Worm (Caenorhabditis elegans) whole organism, mixed stage, embryonic: ENCODE measurements around the gene cdh-7.

ENCODE experiments used
- M03D4.4 ChIP-seq: sonication (generic microtip); optimal IDR thresholded peaks from 2 replicates; lab custom pipeline; 2017; ENCODE audit warnings: mild to moderate bottlenecking, missing genetic modification characterization, missing compliant biosample characterization
- bed-3 ChIP-seq: fragments of 200-800 bp; sonication (Bioruptor generic); optimal IDR thresholded peaks from 3 replicates; lab custom pipeline; 2018; ENCODE audit warnings: mild to moderate bottlenecking, missing genetic modification characterization, moderate library complexity, missing compliant biosample characterization
- blmp-1 ChIP-seq: fragments of 150-350 bp; optimal IDR thresholded peaks from 2 replicates; lab custom pipeline; 2014; ENCODE audit warnings: missing biosample characterization, missing genetic modification characterization
- ceh-39 ChIP-seq: fragments of 150-350 bp; optimal IDR thresholded peaks from 2 replicates; lab custom pipeline; 2014; ENCODE audit warnings: missing biosample characterization, missing genetic modification characterization
- ceh-83 ChIP-seq: fragments of 200-800 bp; sonication (Bioruptor generic); optimal IDR thresholded peaks from 2 replicates; lab custom pipeline; 2018; ENCODE audit warnings: mild to moderate bottlenecking, missing genetic modification characterization, missing compliant biosample characterization
- ces-1 ChIP-seq: fragments of 150-350 bp; optimal IDR thresholded peaks from 2 replicates; lab custom pipeline; 2014; ENCODE audit warnings: missing biosample characterization, missing genetic modification reagents, missing genetic modification characterization
- cnd-1 ChIP-seq: fragments of 200-800 bp; sonication (Bioruptor generic); optimal IDR thresholded peaks from 2 replicates; lab custom pipeline; 2018; ENCODE audit warnings: mild to moderate bottlenecking, missing genetic modification characterization, missing compliant biosample characterization
- drap-1 ChIP-seq: fragments of 200-800 bp; sonication (Bioruptor generic); optimal IDR thresholded peaks from 3 replicates; lab custom pipeline; 2018; ENCODE audit warnings: mild to moderate bottlenecking, missing genetic modification characterization, missing compliant biosample characterization
- elt-1 ChIP-seq: sonication (generic microtip); optimal IDR thresholded peaks from 2 replicates; lab custom pipeline; 2017; ENCODE audit warnings: missing genetic modification characterization, mild to moderate bottlenecking, missing compliant biosample characterization, antibody characterized with exemption, moderate library complexity, borderline replicate concordance; ENCODE audit not compliant: insufficient read depth
- elt-3 ChIP-seq: fragments of 150-350 bp; optimal IDR thresholded peaks from 2 replicates; lab custom pipeline; 2014; ENCODE audit warnings: missing biosample characterization, missing genetic modification characterization
- flh-1 ChIP-seq: fragments of 200-800 bp; sonication (Bioruptor generic); optimal IDR thresholded peaks from 2 replicates; lab custom pipeline; 2018; ENCODE audit warnings: mild to moderate bottlenecking, missing genetic modification characterization, moderate library complexity, missing compliant biosample characterization
- ham-2 ChIP-seq: fragments of 200-800 bp; sonication (Bioruptor generic); optimal IDR thresholded peaks from 2 replicates; lab custom pipeline; 2018; ENCODE audit warnings: mild to moderate bottlenecking, missing genetic modification characterization, missing compliant biosample characterization
- hlh-1 ChIP-seq: fragments of 150-350 bp; optimal IDR thresholded peaks from 2 replicates; lab custom pipeline; 2014; ENCODE audit warnings: missing biosample characterization, missing genetic modification reagents, missing genetic modification characterization
- lin-13 ChIP-seq: fragments of 150-350 bp; optimal IDR thresholded peaks from 2 replicates; lab custom pipeline; 2014; ENCODE audit warnings: missing biosample characterization, missing genetic modification characterization
- lin-32 ChIP-seq: fragments of 200-800 bp; sonication (Bioruptor generic); optimal IDR thresholded peaks from 2 replicates; lab custom pipeline; 2018; ENCODE audit warnings: mild to moderate bottlenecking, missing genetic modification characterization, missing compliant biosample characterization
- lsy-2 ChIP-seq: fragments of 150-350 bp; optimal IDR thresholded peaks from 2 replicates; lab custom pipeline; 2014; ENCODE audit warnings: missing biosample characterization, missing genetic modification characterization
- mab-5 ChIP-seq: fragments of 150-350 bp; optimal IDR thresholded peaks from 2 replicates; lab custom pipeline; 2014; ENCODE audit warnings: missing biosample characterization, missing genetic modification characterization
- mep-1 ChIP-seq: fragments of 150-350 bp; optimal IDR thresholded peaks from 2 replicates; lab custom pipeline; 2017; ENCODE audit warnings: missing biosample characterization, missing genetic modification reagents, missing genetic modification characterization, inconsistent platforms
- mls-2 ChIP-seq: sonication (generic microtip); optimal IDR thresholded peaks from 2 replicates; lab custom pipeline; 2016; ENCODE audit warnings: mild to moderate bottlenecking, missing genetic modification characterization, moderate library complexity, missing compliant biosample characterization
- nhr-2 ChIP-seq: fragments of 150-350 bp; optimal IDR thresholded peaks from 2 replicates; lab custom pipeline; 2014; ENCODE audit warnings: missing biosample characterization, missing genetic modification characterization
- nhr-237 ChIP-seq: fragments of 150-350 bp; optimal IDR thresholded peaks from 2 replicates; lab custom pipeline; 2014; ENCODE audit warnings: missing biosample characterization, missing genetic modification characterization
- nhr-28 ChIP-seq: fragments of 150-350 bp; optimal IDR thresholded peaks from 2 replicates; lab custom pipeline; 2014; ENCODE audit warnings: missing biosample characterization, missing genetic modification characterization
- nhr-76 ChIP-seq: sonication (generic microtip); optimal IDR thresholded peaks from 2 replicates; lab custom pipeline; 2017; ENCODE audit warnings: missing biosample characterization, missing genetic modification characterization
- sem-2 ChIP-seq: fragments of 200-800 bp; sonication (Bioruptor generic); optimal IDR thresholded peaks from 2 replicates; lab custom pipeline; 2018; ENCODE audit warnings: mild to moderate bottlenecking, missing genetic modification characterization, missing compliant biosample characterization
- snpc-4 ChIP-seq: fragments of 150-350 bp; optimal IDR thresholded peaks from 2 replicates; lab custom pipeline; 2014; ENCODE audit warnings: missing biosample characterization, missing genetic modification characterization
- sptf-1 ChIP-seq: sonication (generic microtip); optimal IDR thresholded peaks from 2 replicates; lab custom pipeline; 2017; ENCODE audit warnings: mild to moderate bottlenecking, missing genetic modification characterization, moderate library complexity, missing compliant biosample characterization
- tbx-8 ChIP-seq: fragments of 200-800 bp; sonication (Bioruptor generic); optimal IDR thresholded peaks from 2 replicates; lab custom pipeline; 2018; ENCODE audit warnings: mild to moderate bottlenecking, missing genetic modification characterization, moderate library complexity, missing compliant biosample characterization
- unc-120 ChIP-seq: sonication (generic microtip); optimal IDR thresholded peaks from 2 replicates; lab custom pipeline; 2017; ENCODE audit warnings: missing genetic modification characterization, missing compliant biosample characterization; ENCODE audit not compliant: poor library complexity, severe bottlenecking
- unc-39 ChIP-seq: fragments of 150-350 bp; optimal IDR thresholded peaks from 2 replicates; lab custom pipeline; 2014; ENCODE audit warnings: missing biosample characterization, missing genetic modification characterization
- unc-62 ChIP-seq: fragments of 150-350 bp; optimal IDR thresholded peaks from 2 replicates; lab custom pipeline; 2014; ENCODE audit warnings: missing biosample characterization, missing genetic modification reagents, missing genetic modification characterization
- zip-8 ChIP-seq: fragments of 150-350 bp; optimal IDR thresholded peaks from 2 replicates; lab custom pipeline; 2014; ENCODE audit warnings: missing biosample characterization, missing genetic modification characterization
- ztf-11 ChIP-seq: fragments of 150-350 bp; optimal IDR thresholded peaks from 2 replicates; lab custom pipeline; 2014; ENCODE audit warnings: missing biosample characterization, missing genetic modification characterization

cdh-7 gene

DNA sequence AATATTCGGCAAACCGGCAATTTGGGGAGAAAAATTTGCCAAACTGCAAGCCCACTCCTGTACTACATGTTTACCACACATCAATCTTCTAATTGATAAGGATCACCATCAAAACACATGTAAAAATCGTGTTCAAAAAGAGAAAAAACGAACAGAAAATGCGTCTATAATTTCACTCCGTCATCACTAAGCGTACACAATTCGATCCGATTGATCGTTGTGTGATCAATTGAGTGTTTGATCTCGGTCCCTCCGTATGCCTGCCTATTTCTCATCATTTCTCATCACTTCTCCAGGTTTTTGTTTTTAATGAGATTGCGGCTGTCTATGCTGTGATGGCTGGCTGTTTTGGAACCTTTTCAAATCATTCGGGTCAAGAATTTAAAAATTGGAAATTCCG lies 17.6 kb upstream of the cdh-7 start:
- no peak for TF ChIP-seq ces-1 (GFP tag; lab: Kevin White, UChicago)
- TF ChIP-seq lin-32 (GFP tag; lab: Kevin White, UChicago), result no peak
- no peak for TF ChIP-seq mep-1 (tag; lab: Kevin White, UChicago)
- no peak for TF ChIP-seq sptf-1 (tag; lab: Kevin White, UChicago)
- TF ChIP-seq blmp-1 (tag; lab: Kevin White, UChicago), result no peak
- no peak for TF ChIP-seq bed-3 (GFP tag; lab: Kevin White, UChicago)

DNA sequence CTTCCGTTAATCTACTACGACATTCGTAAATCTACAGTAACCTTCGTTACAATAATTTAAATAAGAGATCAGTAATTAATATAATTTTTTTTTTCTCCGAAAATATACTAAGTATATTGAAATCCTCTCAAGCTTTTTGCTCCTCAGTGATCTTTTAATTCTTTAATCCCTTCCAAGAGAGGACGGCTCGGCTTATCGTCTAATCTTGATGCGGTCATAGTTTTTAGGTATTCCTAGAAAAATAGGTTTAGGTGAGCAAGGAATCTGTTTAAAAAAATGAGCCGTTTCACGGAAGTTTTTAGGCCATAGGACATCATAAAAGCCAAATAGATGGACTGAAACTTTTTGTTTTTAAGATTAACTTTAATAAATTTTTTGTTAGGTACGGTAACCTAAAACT lies 11.0 kb upstream of the cdh-7 start:
- TF ChIP-seq tbx-8 (GFP tag; lab: Kevin White, UChicago) (no peak), mab-5 (tag; lab: Kevin White, UChicago) (no peak), mep-1 (tag; lab: Kevin White, UChicago) (no peak)

DNA sequence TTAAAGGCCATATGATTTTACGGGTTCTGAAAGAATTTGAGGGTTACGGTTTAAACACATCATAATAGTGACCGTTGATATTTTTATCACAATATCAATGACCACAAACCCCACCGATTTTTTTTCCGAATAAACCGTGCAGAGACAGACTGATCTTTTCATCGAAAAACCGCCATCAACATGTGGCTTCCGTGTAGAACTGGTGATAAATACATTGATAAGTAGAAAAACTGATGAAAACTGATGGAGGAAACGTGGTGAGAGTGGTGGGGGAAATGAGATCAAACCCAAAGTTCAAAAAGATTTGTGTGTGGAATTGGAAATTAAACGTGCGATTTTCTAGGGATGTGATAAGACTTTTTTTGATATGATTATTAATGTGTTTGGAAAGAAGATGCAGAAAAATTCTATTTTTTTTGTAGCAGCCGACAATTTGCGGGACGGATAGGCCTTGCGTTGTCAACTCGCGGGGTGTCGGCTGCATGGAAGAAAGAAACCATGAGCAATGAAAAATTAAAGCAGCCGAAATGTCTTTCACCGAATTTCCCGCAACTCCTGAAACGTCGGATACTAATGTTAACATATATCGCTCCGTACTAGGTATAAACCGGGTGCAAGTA lies 4.3 kb upstream of the cdh-7 start:
- no peak for TF ChIP-seq mls-2
- no peak for TF ChIP-seq hlh-1
- no peak for TF ChIP-seq ztf-11 (tag; lab: Kevin White, UChicago)
- no peak for TF ChIP-seq mab-5 (tag; lab: Kevin White, UChicago)
- TF ChIP-seq tbx-8 (GFP tag; lab: Kevin White, UChicago), result no peak
- TF ChIP-seq drap-1 (GFP tag; lab: Kevin White, UChicago), result no peak
- TF ChIP-seq lsy-2 (tag; lab: Kevin White, UChicago), result no peak
- no peak for TF ChIP-seq ces-1 (GFP tag; lab: Kevin White, UChicago)
- TF ChIP-seq nhr-28 (tag; lab: Kevin White, UChicago), result no peak
- TF ChIP-seq bed-3 (GFP tag; lab: Kevin White, UChicago), result no peak
- no peak for TF ChIP-seq elt-1 (tag; lab: Kevin White, UChicago)
- no peak for TF ChIP-seq ham-2 (GFP tag; lab: Kevin White, UChicago)
- TF ChIP-seq nhr-76 (tag; lab: Kevin White, UChicago), result no peak
- no peak for TF ChIP-seq nhr-2
- TF ChIP-seq elt-3 (tag; lab: Kevin White, UChicago), result no peak
- no peak for TF ChIP-seq nhr-237 (tag; lab: Kevin White, UChicago)
- TF ChIP-seq M03D4.4 (tag; lab: Kevin White, UChicago), result no peak
- TF ChIP-seq lin-13 (tag; lab: Kevin White, UChicago), result no peak

DNA sequence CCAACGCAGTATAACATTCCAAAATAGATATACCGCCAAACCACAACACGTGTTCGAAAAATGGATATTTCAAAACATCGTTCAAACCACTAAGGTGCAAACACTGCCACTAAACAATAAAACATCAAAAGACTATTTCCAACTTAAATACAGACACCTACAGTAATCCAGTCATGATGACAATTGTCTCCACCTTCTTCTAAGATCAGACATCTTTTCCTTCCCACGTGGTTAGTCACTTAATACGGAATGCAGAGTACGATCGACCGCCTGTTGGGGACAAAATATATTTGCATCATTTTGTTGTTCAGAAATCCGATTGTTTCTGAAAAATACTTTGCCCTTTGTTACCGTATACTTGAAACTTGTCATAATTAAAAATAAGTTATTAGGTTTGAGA lies 1.8 kb upstream of the cdh-7 start:
- TF ChIP-seq bed-3 (GFP tag; lab: Kevin White, UChicago) (no peak), unc-62 (no peak), unc-120 (no peak), cnd-1 (tag; lab: Kevin White, UChicago) (no peak), nhr-2 (no peak), drap-1 (GFP tag; lab: Kevin White, UChicago) (no peak), blmp-1 (tag; lab: Kevin White, UChicago) (no peak), lsy-2 (tag; lab: Kevin White, UChicago) (no peak), M03D4.4 (tag; lab: Kevin White, UChicago) (no peak), zip-8 (tag; lab: Kevin White, UChicago) (no peak), ceh-39 (tag; lab: Kevin White, UChicago) (no peak)
- TF ChIP-seq, all 35 proteins: peak for 0

DNA sequence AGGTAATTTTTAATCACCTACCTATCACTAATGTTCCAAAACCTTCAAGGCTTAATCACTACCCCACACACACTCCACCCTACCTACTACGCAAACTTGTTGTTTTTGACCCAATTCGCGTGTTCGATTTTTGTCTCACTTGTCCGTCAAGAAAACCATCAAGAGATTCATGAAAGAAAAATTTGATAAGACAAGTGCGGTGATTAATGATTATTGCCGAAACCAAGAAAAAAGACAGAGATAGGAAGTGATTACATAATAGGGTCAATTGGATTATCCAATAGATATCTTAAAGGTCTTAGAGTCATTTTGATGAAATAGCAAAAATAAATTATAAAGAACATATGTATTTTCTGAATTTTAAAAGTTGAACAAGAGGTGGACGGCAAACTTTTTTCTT lies 1.2 kb downstream of the cdh-7 start:
- TF ChIP-seq nhr-2, result no peak
- no peak for TF ChIP-seq drap-1 (GFP tag; lab: Kevin White, UChicago)
- TF ChIP-seq unc-39 (tag; lab: Kevin White, UChicago), result no peak
- no peak for TF ChIP-seq flh-1
- TF ChIP-seq, all 35 proteins: peak for 0

DNA sequence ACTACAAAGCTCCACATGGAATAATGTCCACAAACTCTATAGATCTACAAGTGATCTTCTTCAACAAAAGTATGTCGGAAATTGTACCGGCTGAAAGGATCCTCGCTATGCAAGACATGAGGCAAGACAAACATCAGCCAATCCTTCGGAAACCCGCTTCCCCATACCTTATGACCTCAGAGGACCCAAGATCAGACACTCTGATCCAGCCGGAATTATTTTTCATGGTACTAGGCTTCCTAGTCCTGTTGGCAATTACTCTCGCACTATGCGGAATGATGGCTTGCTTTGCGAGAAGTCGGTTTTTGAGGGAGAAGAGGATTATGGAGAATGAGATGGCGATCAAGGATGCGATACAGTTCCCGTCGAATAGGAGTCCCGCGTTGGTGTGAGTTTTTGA lies 6.9 kb downstream of the cdh-7 start:
- TF ChIP-seq ces-1 (GFP tag; lab: Kevin White, UChicago) (no peak), ceh-83 (GFP tag; lab: Kevin White, UChicago) (no peak), nhr-2 (no peak), snpc-4 (tag; lab: Kevin White, UChicago) (no peak), zip-8 (tag; lab: Kevin White, UChicago) (no peak), lin-32 (GFP tag; lab: Kevin White, UChicago) (no peak), unc-120 (no peak), unc-62 (no peak), elt-3 (tag; lab: Kevin White, UChicago) (no peak), cnd-1 (tag; lab: Kevin White, UChicago) (no peak), M03D4.4 (tag; lab: Kevin White, UChicago) (no peak), sem-2 (GFP tag; lab: Kevin White, UChicago) (no peak), lsy-2 (tag; lab: Kevin White, UChicago) (no peak), tbx-8 (GFP tag; lab: Kevin White, UChicago) (no peak), mep-1 (tag; lab: Kevin White, UChicago) (no peak)
